Worm (Caenorhabditis elegans): ENCODE measurements around the gene F47G3.4.

DNA sequence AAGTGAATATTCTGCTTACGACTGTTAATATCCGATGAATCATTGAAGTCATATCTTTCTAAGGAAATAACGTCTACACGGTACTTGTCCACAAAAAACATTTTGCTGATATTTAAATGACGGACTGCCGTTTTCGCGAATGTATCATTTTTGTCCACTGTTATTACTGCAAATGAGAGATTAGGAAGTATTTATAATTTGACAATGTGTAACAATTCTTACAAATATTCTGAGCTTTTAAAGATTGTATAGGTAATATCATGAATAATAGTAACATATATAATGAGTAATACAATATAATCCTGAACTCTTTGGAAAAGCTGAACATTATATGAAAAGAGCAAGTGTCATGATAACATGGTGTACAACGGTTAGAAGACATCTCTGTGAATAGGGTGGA, 38.4 kb downstream of the F47G3.4 start, which contains the start of gene glr-7:
- TF ChIP-seq nhr-77 (tag; optimal IDR thresholded peaks at IDR 0.05) = no peak
- no peak for TF ChIP-seq lin-39 (tag; optimal IDR thresholded peaks at IDR 0.05)
- TF ChIP-seq ztf-11 (tag; optimal IDR thresholded peaks at IDR 0.05) = no peak
- no peak for TF ChIP-seq elt-1 (tag; optimal IDR thresholded peaks at IDR 0.05)
- no peak for TF ChIP-seq elt-2 (tag; optimal IDR thresholded peaks at IDR 0.05)
- no peak for TF ChIP-seq nhr-28 (tag; optimal IDR thresholded peaks at IDR 0.05)
- TF ChIP-seq ceh-82 (tag; optimal IDR thresholded peaks at IDR 0.05) = no peak
- no peak for TF ChIP-seq fkh-10 (GFP tag; optimal IDR thresholded peaks at IDR 0.05)
- no peak for TF ChIP-seq nhr-67 (tag; optimal IDR thresholded peaks at IDR 0.05)
- TF ChIP-seq skn-1 (tag; optimal IDR thresholded peaks at IDR 0.05) = no peak
